Worm (Caenorhabditis elegans): Measurements from ENCODE around the gene B0464.9.

DNA sequence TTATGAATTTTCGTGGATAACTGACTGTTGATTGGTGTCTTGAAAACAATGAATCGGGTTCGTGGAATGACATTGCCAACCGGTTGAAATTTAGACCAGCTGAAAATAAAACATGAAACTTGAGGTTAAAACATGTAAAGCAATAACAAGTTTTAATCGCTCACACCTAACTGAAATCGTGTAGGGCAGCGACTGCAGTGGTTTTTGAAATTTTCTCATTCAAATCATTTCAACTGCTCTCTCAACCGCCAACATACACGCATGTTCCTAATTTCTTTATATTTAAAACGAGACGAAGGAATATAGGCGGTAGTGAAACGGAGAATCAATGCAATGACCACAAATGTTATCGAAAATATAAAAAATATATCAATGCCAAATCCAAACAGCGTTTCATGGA is 22.7 kb upstream of the B0464.9 start:
- TF ChIP-seq ZK546.5 (tag; optimal IDR thresholded peaks at IDR 0.05) = no peak
- no peak for TF ChIP-seq nhr-76 (tag; optimal IDR thresholded peaks at IDR 0.05)
- no peak for TF ChIP-seq tbx-2 (tag; optimal IDR thresholded peaks at IDR 0.05)
- TF ChIP-seq nhr-12 (tag; optimal IDR thresholded peaks at IDR 0.05) = no peak
- no peak for TF ChIP-seq jun-1 (tag; optimal IDR thresholded peaks at IDR 0.05)
- no peak for TF ChIP-seq skn-1 (tag; optimal IDR thresholded peaks at IDR 0.05)
- TF ChIP-seq nhr-28 (tag; optimal IDR thresholded peaks at IDR 0.05) = no peak
- no peak for TF ChIP-seq nhr-25 (tag; optimal IDR thresholded peaks at IDR 0.05)

Measured in whole organism, L3 larva.